ENCODE assay signal across 5 fruit fly cellular contexts in genomic region chrX:9062665-9063064, dm6.
TF ChIP-seq lines count a peak whose summit lies in the region.

No protein-coding gene starts in this region.

- TF ChIP-seq CTCF in whole organism, embryonic (GFP tag; optimal IDR thresholded peaks at IDR 0.05; lab: Kevin White, UChicago), result no peak

TF ChIP-seq in whole organism, adult, 20 proteins besides CTCF, POLR2A, EP300 and RAD21:
- TF ChIP-seq ovo (GFP tag; optimal IDR thresholded peaks at IDR 0.05; lab: Kevin White, UChicago) (no peak), CG14711 (tag; optimal IDR thresholded peaks at IDR 0.05; lab: Kevin White, UChicago) (no peak), bab1 (GFP tag; optimal IDR thresholded peaks at IDR 0.05; lab: Kevin White, UChicago) (peak; percentile 2), CG7101 (tag; optimal IDR thresholded peaks at IDR 0.05; lab: Kevin White, UChicago) (peak; percentile 14), CG5204 (GFP tag; optimal IDR thresholded peaks at IDR 0.05; lab: Kevin White, UChicago) (no peak)

TF ChIP-seq in whole organism, embryonic, 481 proteins besides CTCF, POLR2A, EP300 and RAD21 (continues in another document):
- TF ChIP-seq slp2 (GFP tag; optimal IDR thresholded peaks at IDR 0.05; lab: Kevin White, UChicago) (no peak), Elba2 (GFP tag; optimal IDR thresholded peaks at IDR 0.05; lab: Kevin White, UChicago) (no peak), CG1529 (GFP tag; optimal IDR thresholded peaks at IDR 0.05; lab: Kevin White, UChicago) (no peak), Opbp (GFP tag; IDR thresholded peaks at IDR 0.05; lab: Robert Waterston, UW; ENCODE audit: partially characterized antibody) (no peak), gsb (GFP tag; IDR thresholded peaks at IDR 0.05; lab: Robert Waterston, UW) (0 out of 2 replicates have a peak, but pooled peaks have one; percentile 5), caup (GFP tag; optimal IDR thresholded peaks at IDR 0.05; lab: Kevin White, UChicago; ENCODE audit: severe bottlenecking) (no peak), inv (GFP tag; IDR thresholded peaks at IDR 0.05; lab: Robert Waterston, UW; ENCODE audit: partially characterized antibody) (no peak), CG7271 (tag; optimal IDR thresholded peaks at IDR 0.05; lab: Kevin White, UChicago) (no peak), pan (optimal IDR thresholded peaks at IDR 0.05; lab: Kevin White, UChicago) (no peak), pan (GFP tag; optimal IDR thresholded peaks at IDR 0.05 in 1 of 2, IDR thresholded peaks at IDR 0.05 in 1 of 2) (peak in 1 of 2 experiments; percentile 31), C15 (GFP tag; IDR thresholded peaks at IDR 0.05; lab: Robert Waterston, UW) (no peak), Myb (GFP tag; optimal IDR thresholded peaks at IDR 0.05; lab: Kevin White, UChicago) (no peak), CG2116 (GFP tag; optimal IDR thresholded peaks at IDR 0.05; lab: Kevin White, UChicago) (no peak), CG16815 (GFP tag; optimal IDR thresholded peaks at IDR 0.05; lab: Kevin White, UChicago) (no peak), CG34376 (GFP tag; optimal IDR thresholded peaks at IDR 0.05; lab: Kevin White, UChicago) (no peak), fd64A (GFP tag; optimal IDR thresholded peaks at IDR 0.05; lab: Kevin White, UChicago) (no peak), zen2 (GFP tag; IDR thresholded peaks at IDR 0.05; lab: Robert Waterston, UW; ENCODE audit: partially characterized antibody) (no peak), hth (optimal IDR thresholded peaks at IDR 0.05; lab: Kevin White, UChicago) (no peak), CG11456 (GFP tag; IDR thresholded peaks at IDR 0.05; lab: Robert Waterston, UW) (peak; percentile 50; the same call in 1 of the 3 replicates), oc (tag; optimal IDR thresholded peaks at IDR 0.05; lab: Kevin White, UChicago) (no peak), shn (GFP tag; optimal IDR thresholded peaks at IDR 0.05; lab: Kevin White, UChicago) (no peak)

TF ChIP-seq in whole organism, prepupa, 60 proteins besides CTCF, POLR2A, EP300 and RAD21 (continues in another document):
- TF ChIP-seq dac (GFP tag; optimal IDR thresholded peaks at IDR 0.05; lab: Kevin White, UChicago) (no peak), fkh (GFP tag; optimal IDR thresholded peaks at IDR 0.05; lab: Kevin White, UChicago) (no peak), CG16779 (tag; optimal IDR thresholded peaks at IDR 0.05; lab: Kevin White, UChicago) (no peak), CG3919 (GFP tag; optimal IDR thresholded peaks at IDR 0.05; lab: Kevin White, UChicago) (peak; percentile 41), net (GFP tag; optimal IDR thresholded peaks at IDR 0.05; lab: Kevin White, UChicago) (peak; percentile 48), Gug (GFP tag; IDR thresholded peaks at IDR 0.05; lab: Robert Waterston, UW) (peak; percentile 63), Hr38 (GFP tag; optimal IDR thresholded peaks at IDR 0.05; lab: Kevin White, UChicago) (no peak), Lpt (GFP tag; optimal IDR thresholded peaks at IDR 0.05; lab: Kevin White, UChicago) (no peak), CG6792 (GFP tag; optimal IDR thresholded peaks at IDR 0.05; lab: Kevin White, UChicago) (peak; percentile 51), CG8119 (GFP tag; IDR thresholded peaks at IDR 0.05; lab: Robert Waterston, UW) (peak; percentile 76), esn (GFP tag; optimal IDR thresholded peaks at IDR 0.05; lab: Kevin White, UChicago) (peak; percentile 54), CG6163 (GFP tag; IDR thresholded peaks at IDR 0.05; lab: Robert Waterston, UW) (peak; percentile 79), CG31627 (GFP tag; optimal IDR thresholded peaks at IDR 0.05; lab: Kevin White, UChicago) (peak; percentile 34), CG6854 (GFP tag; optimal IDR thresholded peaks at IDR 0.05; lab: Kevin White, UChicago) (no peak), acj6 (GFP tag; optimal IDR thresholded peaks at IDR 0.05; lab: Kevin White, UChicago) (peak; percentile 59), Eip75B (GFP tag; optimal IDR thresholded peaks at IDR 0.05; lab: Kevin White, UChicago) (peak; percentile 26), Sox102F (GFP tag; optimal IDR thresholded peaks at IDR 0.05; lab: Kevin White, UChicago) (peak; percentile 50), CG15336 (GFP tag; IDR thresholded peaks at IDR 0.05; lab: Robert Waterston, UW) (peak; percentile 74), OdsH (GFP tag; optimal IDR thresholded peaks at IDR 0.05; lab: Kevin White, UChicago) (peak; percentile 63), CG8632 (GFP tag; optimal IDR thresholded peaks at IDR 0.05; lab: Kevin White, UChicago) (peak; percentile 46), svp (GFP tag; lab: Kevin White, UChicago) (peak; percentile 86), spab (GFP tag; optimal IDR thresholded peaks at IDR 0.05; lab: Kevin White, UChicago) (peak; percentile 20), CG1621 (tag; optimal IDR thresholded peaks at IDR 0.05; lab: Kevin White, UChicago) (no peak)

TF ChIP-seq in whole organism, pupa, 21 proteins besides CTCF, POLR2A, EP300 and RAD21:
- TF ChIP-seq Snoo (tag; optimal IDR thresholded peaks at IDR 0.05; lab: Kevin White, UChicago), result peak; percentile 44
- no peak for TF ChIP-seq CG10348 (GFP tag; IDR thresholded peaks at IDR 0.05; lab: Robert Waterston, UW)
- no peak for TF ChIP-seq gl (tag; optimal IDR thresholded peaks at IDR 0.05; lab: Kevin White, UChicago)
- no peak for TF ChIP-seq EcR (GFP tag; optimal IDR thresholded peaks at IDR 0.05; lab: Kevin White, UChicago)
- peak; percentile 73 for TF ChIP-seq fd96Ca (GFP tag; IDR thresholded peaks at IDR 0.05; lab: Robert Waterston, UW)
- TF ChIP-seq CG32121 (GFP tag; IDR thresholded peaks at IDR 0.05; lab: Robert Waterston, UW), result peak; percentile 74
- peak; percentile 37 for TF ChIP-seq CG8301 (tag; optimal IDR thresholded peaks at IDR 0.05; lab: Kevin White, UChicago)
- TF ChIP-seq CG9948 (tag; optimal IDR thresholded peaks at IDR 0.05; lab: Kevin White, UChicago), result peak; percentile 38
- TF ChIP-seq CG15710 (tag; optimal IDR thresholded peaks at IDR 0.05; lab: Kevin White, UChicago), result peak; percentile 57
- peak; percentile 45 for TF ChIP-seq CG14655 (GFP tag; optimal IDR thresholded peaks at IDR 0.05; lab: Kevin White, UChicago)
- TF ChIP-seq CG4496 (GFP tag; IDR thresholded peaks at IDR 0.05; lab: Robert Waterston, UW), result peak; percentile 83
- TF ChIP-seq CG12605 (GFP tag; IDR thresholded peaks at IDR 0.05; lab: Robert Waterston, UW), result peak; percentile 72
- peak; percentile 29 for TF ChIP-seq Pif1A (GFP tag; optimal IDR thresholded peaks at IDR 0.05; lab: Kevin White, UChicago)
- TF ChIP-seq CG34367 (tag; optimal IDR thresholded peaks at IDR 0.05; lab: Kevin White, UChicago), result no peak
- peak; percentile 73 for TF ChIP-seq Pif1B (GFP tag; optimal IDR thresholded peaks at IDR 0.05; lab: Kevin White, UChicago)
- TF ChIP-seq Ets98B (GFP tag; IDR thresholded peaks at IDR 0.05; lab: Robert Waterston, UW), result peak; percentile 61
- no peak for TF ChIP-seq CG13204 (GFP tag; optimal IDR thresholded peaks at IDR 0.05; lab: Kevin White, UChicago)
- peak; percentile 40 for TF ChIP-seq CG8159 (tag; optimal IDR thresholded peaks at IDR 0.05; lab: Kevin White, UChicago)
- no peak for TF ChIP-seq D1 (tag; optimal IDR thresholded peaks at IDR 0.05; lab: Kevin White, UChicago)
- TF ChIP-seq CG17806 (tag; optimal IDR thresholded peaks at IDR 0.05; lab: Kevin White, UChicago), result peak; percentile 26
- TF ChIP-seq rn (GFP tag; IDR thresholded peaks at IDR 0.05; lab: Robert Waterston, UW), result peak; percentile 5; the same call in 1 of the 2 replicates

TF ChIP-seq in whole organism, wandering third instar larva, 38 proteins besides CTCF, POLR2A, EP300 and RAD21 (continues in another document):
- no peak for TF ChIP-seq Jra (GFP tag; optimal IDR thresholded peaks at IDR 0.05; lab: Kevin White, UChicago)
- TF ChIP-seq usp (GFP tag; optimal IDR thresholded peaks at IDR 0.05; lab: Kevin White, UChicago), result no peak
- TF ChIP-seq Myc (optimal IDR thresholded peaks at IDR 0.05; lab: Kevin White, UChicago), result no peak
- no peak for TF ChIP-seq N (GFP tag; optimal IDR thresholded peaks at IDR 0.05; lab: Kevin White, UChicago)
- no peak for TF ChIP-seq Mio (GFP tag; optimal IDR thresholded peaks at IDR 0.05; lab: Kevin White, UChicago)
- no peak for TF ChIP-seq jim (GFP tag; optimal IDR thresholded peaks at IDR 0.05; lab: Kevin White, UChicago)
- TF ChIP-seq ey (GFP tag; optimal IDR thresholded peaks at IDR 0.05; lab: Kevin White, UChicago), result peak; percentile 15
- no peak for TF ChIP-seq Hr78 (GFP tag; optimal IDR thresholded peaks at IDR 0.05; lab: Kevin White, UChicago)
- no peak for TF ChIP-seq Hr83 (GFP tag; optimal IDR thresholded peaks at IDR 0.05; lab: Kevin White, UChicago; ENCODE audit: poor library complexity, severe bottlenecking)
- peak; percentile 9 for TF ChIP-seq Rel (GFP tag; optimal IDR thresholded peaks at IDR 0.05; lab: Kevin White, UChicago)
- TF ChIP-seq Rel (tag; optimal IDR thresholded peaks at IDR 0.05; lab: Kevin White, UChicago), result peak; percentile 34
- TF ChIP-seq tai (GFP tag; optimal IDR thresholded peaks at IDR 0.05; lab: Kevin White, UChicago), result no peak
- peak; percentile 77 for TF ChIP-seq HLH106 (tag; optimal IDR thresholded peaks at IDR 0.05; lab: Kevin White, UChicago)
- no peak for TF ChIP-seq dl (GFP tag; optimal IDR thresholded peaks at IDR 0.05; lab: Kevin White, UChicago; ENCODE audit: insufficient read depth in 1 of 2, partially characterized antibody in 2 of 2)
- no peak for TF ChIP-seq Vsx2 (GFP tag; optimal IDR thresholded peaks at IDR 0.05; lab: Kevin White, UChicago; ENCODE audit: partially characterized antibody)
- TF ChIP-seq woc (GFP tag; optimal IDR thresholded peaks at IDR 0.05; lab: Kevin White, UChicago), result peak; percentile 43
- TF ChIP-seq dsf (GFP tag; optimal IDR thresholded peaks at IDR 0.05; lab: Kevin White, UChicago; ENCODE audit: borderline replicate concordance), result no peak
- TF ChIP-seq Abd-B (GFP tag; optimal IDR thresholded peaks at IDR 0.05; lab: Kevin White, UChicago), result no peak
- TF ChIP-seq foxo (GFP tag; optimal IDR thresholded peaks at IDR 0.05; lab: Kevin White, UChicago), result peak in 1 of 2 experiments; percentile 60
- peak; percentile 46 for TF ChIP-seq OdsH (GFP tag; optimal IDR thresholded peaks at IDR 0.05; lab: Kevin White, UChicago)
- no peak for TF ChIP-seq CG32264 (GFP tag; optimal IDR thresholded peaks at IDR 0.05; lab: Kevin White, UChicago)
- no peak for TF ChIP-seq GATAd (GFP tag; optimal IDR thresholded peaks at IDR 0.05; lab: Kevin White, UChicago)
- TF ChIP-seq psq (GFP tag; optimal IDR thresholded peaks at IDR 0.05; lab: Kevin White, UChicago), result peak; percentile 53
- TF ChIP-seq pan (optimal IDR thresholded peaks at IDR 0.05; lab: Kevin White, UChicago), result no peak
- peak; percentile 61 for TF ChIP-seq h (GFP tag; optimal IDR thresholded peaks at IDR 0.05; lab: Kevin White, UChicago)
- peak; percentile 61 for TF ChIP-seq rgr (GFP tag; optimal IDR thresholded peaks at IDR 0.05; lab: Kevin White, UChicago)
- TF ChIP-seq Dif (GFP tag; optimal IDR thresholded peaks at IDR 0.05; lab: Kevin White, UChicago; ENCODE audit: partially characterized antibody), result no peak
- TF ChIP-seq Hnf4 (GFP tag; optimal IDR thresholded peaks at IDR 0.05; lab: Kevin White, UChicago), result peak; percentile 37
- no peak for TF ChIP-seq Dfd (GFP tag; optimal IDR thresholded peaks at IDR 0.05; lab: Kevin White, UChicago)
- no peak for TF ChIP-seq sage (GFP tag; optimal IDR thresholded peaks at IDR 0.05; lab: Kevin White, UChicago)
